Worm (Caenorhabditis elegans): ENCODE results near the gene ubc-19.

ubc-19 gene

ce11 chrV:18658914-18659313 lies 30.6 kb downstream of the ubc-19 start:
- TF ChIP-seq tbx-37 (GFP tag; conservative IDR thresholded peaks at IDR 0.05) (no peak), ets-7 (tag; optimal IDR thresholded peaks at IDR 0.05) (no peak), aly-1 (tag; optimal IDR thresholded peaks at IDR 0.05) (no peak)

- TF ChIP-seq ets-7 (tag; optimal IDR thresholded peaks at IDR 0.05): no peak
- no peak for TF ChIP-seq ama-1 (optimal IDR thresholded peaks at IDR 0.05)
- TF ChIP-seq sea-1 (GFP tag; conservative IDR thresholded peaks at IDR 0.05): no peak
- TF ChIP-seq ceh-13 (GFP tag; optimal IDR thresholded peaks at IDR 0.05): no peak
- no peak for TF ChIP-seq F13C5.2 (tag; optimal IDR thresholded peaks at IDR 0.05)
- TF ChIP-seq pes-1 (GFP tag; IDR thresholded peaks at IDR 0.05): no peak
- TF ChIP-seq tra-4 (tag; optimal IDR thresholded peaks at IDR 0.05): no peak
- TF ChIP-seq B0310.2 (tag; optimal IDR thresholded peaks at IDR 0.05): no peak
- TF ChIP-seq aly-1 (tag; optimal IDR thresholded peaks at IDR 0.05): no peak
- TF ChIP-seq scrt-1 (GFP tag; IDR thresholded peaks at IDR 0.05): no peak
These were observed 32.2 kb downstream of the ubc-19 start for ce11 chrV:18657391-18657790.

- TF ChIP-seq pes-1 (GFP tag; IDR thresholded peaks at IDR 0.05) (no peak), tbx-37 (GFP tag; conservative IDR thresholded peaks at IDR 0.05) (no peak), B0310.2 (tag; optimal IDR thresholded peaks at IDR 0.05) (no peak), aly-1 (tag; optimal IDR thresholded peaks at IDR 0.05) (no peak), tra-4 (tag; optimal IDR thresholded peaks at IDR 0.05) (no peak), ceh-13 (GFP tag; optimal IDR thresholded peaks at IDR 0.05) (no peak), F13C5.2 (tag; optimal IDR thresholded peaks at IDR 0.05) (no peak), hnd-1 (tag; optimal IDR thresholded peaks at IDR 0.05) (no peak)
These were observed 33.2 kb downstream of the ubc-19 start for ce11 chrV:18656363-18656762.

ce11 chrV:18650043-18650442 lies 39.5 kb downstream of the ubc-19 start, which contains the start of gene egas-2:
egas-2 (plus strand) TSS chrV:18650343.
- TF ChIP-seq flt-1 (GFP tag; IDR thresholded peaks at IDR 0.05) (no peak), ceh-36 (tag; optimal IDR thresholded peaks at IDR 0.05) (no peak), ets-7 (tag; optimal IDR thresholded peaks at IDR 0.05) (no peak), pes-1 (GFP tag; IDR thresholded peaks at IDR 0.05) (no peak), tbx-11 (GFP tag; IDR thresholded peaks at IDR 0.05) (no peak)

ce11 chrV:18644258-18644657 lies 45.3 kb downstream of the ubc-19 start:
- no peak for TF ChIP-seq ceh-13 (GFP tag; optimal IDR thresholded peaks at IDR 0.05)
- no peak for TF ChIP-seq tra-4 (tag; optimal IDR thresholded peaks at IDR 0.05)
- no peak for TF ChIP-seq pes-1 (GFP tag; IDR thresholded peaks at IDR 0.05)
- TF ChIP-seq sea-1 (GFP tag; conservative IDR thresholded peaks at IDR 0.05): no peak
- TF ChIP-seq F13C5.2 (tag; optimal IDR thresholded peaks at IDR 0.05): no peak
- TF ChIP-seq hnd-1 (tag; optimal IDR thresholded peaks at IDR 0.05): no peak
- TF ChIP-seq ama-1 (optimal IDR thresholded peaks at IDR 0.05): no peak
- TF ChIP-seq tbx-11 (GFP tag; IDR thresholded peaks at IDR 0.05): no peak
- no peak for TF ChIP-seq ets-7 (tag; optimal IDR thresholded peaks at IDR 0.05)
- TF ChIP-seq flt-1 (GFP tag; IDR thresholded peaks at IDR 0.05): no peak
- TF ChIP-seq tbx-37 (GFP tag; conservative IDR thresholded peaks at IDR 0.05): no peak
- TF ChIP-seq hmg-4 (GFP tag; optimal IDR thresholded peaks at IDR 0.05): no peak

- peak; percentile 80 for TF ChIP-seq ceh-36 (tag; optimal IDR thresholded peaks at IDR 0.05)
- TF ChIP-seq F13C5.2 (tag; optimal IDR thresholded peaks at IDR 0.05): no peak
These were observed 49.8 kb downstream of the ubc-19 start, which contains the start of gene egas-1 for ce11 chrV:18639601-18640354. egas-1 (plus strand) TSS chrV:18640304.

- TF ChIP-seq scrt-1 (GFP tag; IDR thresholded peaks at IDR 0.05): 0 out of 2 replicates have a peak, but pooled peaks have one; percentile 10
- no peak for TF ChIP-seq F13C5.2 (tag; optimal IDR thresholded peaks at IDR 0.05)
These were observed 50.5 kb downstream of the ubc-19 start for ce11 chrV:18639074-18639473.

ce11 chrV:18638367-18638873 lies 51.1 kb downstream of the ubc-19 start, which contains the start of gene col-42:
col-42 (plus strand) TSS chrV:18638484.
- TF ChIP-seq B0310.2 (tag; optimal IDR thresholded peaks at IDR 0.05) (no peak), ceh-36 (tag; optimal IDR thresholded peaks at IDR 0.05) (peak; percentile 6)

- TF ChIP-seq F13C5.2 (tag; optimal IDR thresholded peaks at IDR 0.05) (no peak), hmbx-1 (tag; optimal IDR thresholded peaks at IDR 0.05) (no peak), ama-1 (optimal IDR thresholded peaks at IDR 0.05) (no peak), tra-4 (tag; optimal IDR thresholded peaks at IDR 0.05) (no peak), tbx-37 (GFP tag; conservative IDR thresholded peaks at IDR 0.05) (no peak), ceh-36 (tag; optimal IDR thresholded peaks at IDR 0.05) (peak; percentile 86), tbx-11 (GFP tag; IDR thresholded peaks at IDR 0.05) (no peak), hmg-4 (GFP tag; optimal IDR thresholded peaks at IDR 0.05) (no peak), hnd-1 (tag; optimal IDR thresholded peaks at IDR 0.05) (no peak)
These were observed 51.8 kb downstream of the ubc-19 start for ce11 chrV:18637544-18638366.

Data from whole organism, early embryonic.